Fruit fly (Drosophila melanogaster) whole organism, prepupa: ENCODE measurements around the gene Top3beta.
A peak's percentile ranks its signal among the peaks of the same experiment; 100 is the strongest.

Experiments used
- Blimp-1 ChIP-seq: fragments of 200-800 bp; sonication (Bioruptor generic); optimal IDR thresholded peaks from 3 replicates; lab custom pipeline; 2017; ENCODE audit warnings: missing biosample characterization, missing genetic modification characterization, mild to moderate bottlenecking, moderate library complexity, missing genetic modification reagents
- CG10631 ChIP-seq: fragments of 200-800 bp; sonication (Bioruptor generic); optimal IDR thresholded peaks from 2 replicates; lab custom pipeline; 2016; ENCODE audit warnings: missing biosample characterization, missing genetic modification characterization
- CG11762 ChIP-seq: fragments of 200-800 bp; sonication (Bioruptor generic); optimal IDR thresholded peaks from 3 replicates; lab custom pipeline; 2016; ENCODE audit warnings: missing biosample characterization, missing genetic modification characterization; ENCODE audit not compliant: insufficient read depth
- CG11902 ChIP-seq: fragments of 200-800 bp; sonication (Bioruptor generic); optimal IDR thresholded peaks from 3 replicates; lab custom pipeline; 2016; ENCODE audit warnings: missing biosample characterization, missing genetic modification characterization
- CG1621 ChIP-seq: fragments of 200-800 bp; sonication (Bioruptor generic); optimal IDR thresholded peaks from 3 replicates; lab custom pipeline; 2018; ENCODE audit warnings: missing biosample characterization, mild to moderate bottlenecking, missing genetic modification characterization
- CG16779 ChIP-seq: fragments of 200-800 bp; sonication (Bioruptor generic); optimal IDR thresholded peaks from 3 replicates; lab custom pipeline; 2017; ENCODE audit warnings: missing biosample characterization, mild to moderate bottlenecking, missing genetic modification characterization
- CG3032 ChIP-seq: fragments of 200-800 bp; optimal IDR thresholded peaks from 2 replicates; lab custom pipeline; 2019; ENCODE audit warnings: missing biosample characterization, mild to moderate bottlenecking, missing genetic modification characterization, moderate library complexity
- CG31627 ChIP-seq: fragments of 200-800 bp; sonication (Bioruptor generic); optimal IDR thresholded peaks from 3 replicates; lab custom pipeline; 2016; ENCODE audit warnings: missing biosample characterization, missing genetic modification characterization
- CG34406 ChIP-seq: fragments of 200-800 bp; sonication (Bioruptor generic); optimal IDR thresholded peaks from 3 replicates; lab custom pipeline; 2016; ENCODE audit warnings: missing biosample characterization, missing genetic modification characterization
- CG4318 ChIP-seq: fragments of 200-800 bp; sonication (Bioruptor generic); optimal IDR thresholded peaks from 3 replicates; lab custom pipeline; 2017; ENCODE audit warnings: missing biosample characterization, mild to moderate bottlenecking, missing genetic modification characterization
- CG6163 ChIP-seq: fragments of 200-800 bp; sonication (Bioruptor generic); IDR thresholded peaks from 3 replicates; pipeline ENCODE4 v1.3.6; 2022; ENCODE audit warnings: missing biosample characterization, missing genetic modification characterization
- CG6276 ChIP-seq: fragments of 200-800 bp; sonication (Bioruptor generic); optimal IDR thresholded peaks from 2 replicates; lab custom pipeline; 2017; ENCODE audit warnings: missing biosample characterization, mild to moderate bottlenecking, missing genetic modification characterization
- CG6854 ChIP-seq: fragments of 200-800 bp; sonication (Bioruptor generic); optimal IDR thresholded peaks from 2 replicates; lab custom pipeline; 2017; ENCODE audit warnings: missing biosample characterization, mild to moderate bottlenecking, missing genetic modification characterization
- CG7368 ChIP-seq: fragments of 200-800 bp; sonication (Bioruptor generic); optimal IDR thresholded peaks from 3 replicates; lab custom pipeline; 2016; ENCODE audit warnings: missing biosample characterization, missing genetic modification characterization
- CG8119 ChIP-seq: fragments of 200-800 bp; sonication (Bioruptor generic); IDR thresholded peaks from 3 replicates; pipeline ENCODE4 v1.3.6; 2022; ENCODE audit warnings: missing biosample characterization, missing genetic modification characterization
- CG9139 ChIP-seq: fragments of 200-800 bp; sonication (Bioruptor generic); optimal IDR thresholded peaks from 3 replicates; lab custom pipeline; 2017; ENCODE audit warnings: missing biosample characterization, mild to moderate bottlenecking, missing genetic modification characterization
- Eip75B ChIP-seq: fragments of 200-800 bp; sonication (Bioruptor generic); optimal IDR thresholded peaks from 3 replicates; lab custom pipeline; 2016; ENCODE audit warnings: missing biosample characterization, missing genetic modification characterization
- Eip78C ChIP-seq: fragments of 200-800 bp; sonication (Bioruptor generic); peaks from one replicate; lab custom pipeline; 2016; ENCODE audit warnings: missing biosample characterization, missing genetic modification characterization
- Eip93F ChIP-seq: fragments of 200-800 bp; sonication (Bioruptor generic); optimal IDR thresholded peaks from 2 replicates; lab custom pipeline; 2016; ENCODE audit warnings: missing biosample characterization, mild to moderate bottlenecking, missing genetic modification characterization
- Ets96B ChIP-seq: fragments of 200-800 bp; optimal IDR thresholded peaks from 2 replicates; lab custom pipeline; 2019; ENCODE audit warnings: missing biosample characterization, mild to moderate bottlenecking, missing genetic modification characterization, moderate library complexity
- Gug ChIP-seq: fragments of 200-800 bp; sonication (Bioruptor generic); IDR thresholded peaks from 2 replicates; pipeline ENCODE4 v1.3.6; 2022; ENCODE audit warnings: missing biosample characterization, missing genetic modification characterization
- Hr38 ChIP-seq: sonication (Bioruptor generic); optimal IDR thresholded peaks from 2 replicates; lab custom pipeline; 2016; ENCODE audit warnings: missing biosample characterization, missing genetic modification characterization
- Hr39 ChIP-seq: fragments of 200-800 bp; sonication (Bioruptor generic); optimal IDR thresholded peaks from 2 replicates; lab custom pipeline; 2016; ENCODE audit warnings: missing biosample characterization, missing genetic modification characterization
- Hr4 ChIP-seq: fragments of 200-800 bp; sonication (Bioruptor generic); optimal IDR thresholded peaks from 3 replicates; lab custom pipeline; 2016; ENCODE audit warnings: missing biosample characterization, missing genetic modification characterization
- Lpt ChIP-seq: fragments of 200-800 bp; sonication (Bioruptor generic); optimal IDR thresholded peaks from 3 replicates; lab custom pipeline; 2016; ENCODE audit warnings: missing biosample characterization, missing genetic modification characterization
- Met ChIP-seq: fragments of 200-800 bp; sonication (Bioruptor generic); optimal IDR thresholded peaks from 3 replicates; lab custom pipeline; 2016; ENCODE audit warnings: missing biosample characterization, missing genetic modification characterization
- OdsH ChIP-seq: fragments of 200-800 bp; sonication (Bioruptor generic); optimal IDR thresholded peaks from 3 replicates; lab custom pipeline; 2016; ENCODE audit warnings: missing biosample characterization, missing genetic modification characterization
- Smox ChIP-seq: fragments of 200-800 bp; sonication (Bioruptor generic); optimal IDR thresholded peaks from 3 replicates; lab custom pipeline; 2016; ENCODE audit warnings: missing biosample characterization, missing genetic modification characterization
- Sox102F ChIP-seq: fragments of 200-800 bp; sonication (Bioruptor generic); optimal IDR thresholded peaks from 2 replicates; lab custom pipeline; 2016; ENCODE audit warnings: missing biosample characterization, mild to moderate bottlenecking, missing genetic modification characterization
- Sox14 ChIP-seq: fragments of 200-800 bp; sonication (Bioruptor generic); optimal IDR thresholded peaks from 3 replicates; lab custom pipeline; 2016; ENCODE audit warnings: missing biosample characterization, missing genetic modification characterization
- Sox15 ChIP-seq: fragments of 200-800 bp; sonication (Bioruptor generic); optimal IDR thresholded peaks from 3 replicates; lab custom pipeline; 2016; ENCODE audit warnings: missing biosample characterization, missing genetic modification characterization
- achi ChIP-seq: fragments of 200-800 bp; sonication (Bioruptor generic); optimal IDR thresholded peaks from 3 replicates; lab custom pipeline; 2016; ENCODE audit warnings: missing biosample characterization, missing genetic modification characterization
- cyc ChIP-seq: fragments of 200-800 bp; sonication (Bioruptor generic); optimal IDR thresholded peaks from 3 replicates; lab custom pipeline; 2016; ENCODE audit warnings: missing biosample characterization, missing genetic modification characterization
- dac ChIP-seq: fragments of 200-800 bp; sonication (Bioruptor generic); optimal IDR thresholded peaks from 2 replicates; lab custom pipeline; 2017; ENCODE audit warnings: missing biosample characterization, mild to moderate bottlenecking, missing genetic modification characterization
- dsx ChIP-seq: fragments of 200-800 bp; optimal IDR thresholded peaks from 3 replicates; lab custom pipeline; 2019; ENCODE audit warnings: missing biosample characterization, mild to moderate bottlenecking, missing genetic modification characterization, moderate library complexity; ENCODE audit not compliant: poor library complexity, severe bottlenecking
- fd59A ChIP-seq: fragments of 200-800 bp; sonication (Bioruptor generic); optimal IDR thresholded peaks from 2 replicates; lab custom pipeline; 2017; ENCODE audit warnings: missing biosample characterization, mild to moderate bottlenecking, missing genetic modification characterization, missing genetic modification reagents
- fd85E ChIP-seq: fragments of 200-800 bp; sonication (Bioruptor generic); optimal IDR thresholded peaks from 3 replicates; lab custom pipeline; 2016; ENCODE audit warnings: missing biosample characterization, missing genetic modification characterization
- fkh ChIP-seq: fragments of 200-800 bp; sonication (Bioruptor generic); optimal IDR thresholded peaks from 3 replicates; lab custom pipeline; 2017; ENCODE audit warnings: missing biosample characterization, mild to moderate bottlenecking, missing genetic modification characterization, moderate library complexity
- net ChIP-seq: fragments of 200-800 bp; sonication (Bioruptor generic); optimal IDR thresholded peaks from 3 replicates; lab custom pipeline; 2016; ENCODE audit warnings: missing biosample characterization, missing genetic modification characterization
- pdm3 ChIP-seq: fragments of 200-800 bp; sonication (Bioruptor generic); optimal IDR thresholded peaks from 3 replicates; lab custom pipeline; 2016; ENCODE audit warnings: missing biosample characterization, missing genetic modification characterization
- spab ChIP-seq: fragments of 200-800 bp; sonication (Bioruptor generic); optimal IDR thresholded peaks from 2 replicates; lab custom pipeline; 2017; ENCODE audit warnings: missing biosample characterization, mild to moderate bottlenecking, missing genetic modification characterization, missing genetic modification reagents
- ss ChIP-seq, 2 experiments: fragments of 200-800 bp; sonication (Bioruptor generic); optimal IDR thresholded peaks; 2 replicates in 1 of 2; 3 replicates in 1 of 2; lab custom pipeline; 2017 to 2018; ENCODE audit warnings: mild to moderate bottlenecking in 2 of 2, missing biosample characterization in 2 of 2, missing genetic modification characterization in 2 of 2, moderate library complexity in 1 of 2
- svp ChIP-seq: fragments of 200-800 bp; sonication (Bioruptor generic); peaks from one replicate; lab custom pipeline; 2016; ENCODE audit warnings: missing biosample characterization, missing genetic modification characterization
- topi ChIP-seq: fragments of 200-800 bp; sonication (Bioruptor generic); optimal IDR thresholded peaks from 3 replicates; lab custom pipeline; 2016; ENCODE audit warnings: missing biosample characterization, missing genetic modification characterization

Gene Top3beta

DNA sequence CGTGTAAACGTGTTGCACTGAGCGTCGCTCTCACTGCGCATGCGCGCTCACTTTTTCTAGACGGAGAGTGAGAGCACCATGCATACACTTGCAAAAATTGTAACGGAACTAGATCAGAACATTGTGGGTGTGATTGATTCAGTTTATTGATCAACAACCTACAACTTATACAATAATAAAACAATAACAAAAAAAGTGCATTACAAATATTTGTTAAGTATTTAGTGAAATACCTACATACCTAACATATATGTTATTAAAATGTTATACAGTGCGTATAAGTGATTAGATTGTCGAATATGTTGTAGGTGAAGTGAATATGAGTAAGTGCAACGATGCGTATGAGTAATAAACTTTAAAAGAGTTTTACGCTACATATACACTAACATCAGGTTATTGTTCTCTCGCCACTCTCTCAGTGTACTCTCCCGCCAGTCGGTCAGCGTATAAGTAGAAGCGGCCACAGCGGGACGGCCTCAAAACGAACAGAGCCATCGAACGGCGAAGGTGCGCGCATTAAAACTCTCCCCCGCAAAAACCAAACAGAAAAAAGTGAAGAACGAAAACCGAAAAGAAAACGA lies 42.7 kb upstream of the Top3beta start, which contains the start of gene CG42240 (continued):
- TF ChIP-seq Ets96B (tag; lab: Kevin White, UChicago), result peak; percentile 92
- peak; percentile 94 for TF ChIP-seq Smox (GFP tag; lab: Kevin White, UChicago)
- peak; percentile 96 for TF ChIP-seq net (GFP tag; lab: Kevin White, UChicago)
- peak; percentile 82 for TF ChIP-seq CG11902 (GFP tag; lab: Kevin White, UChicago)
- TF ChIP-seq CG16779 (tag; lab: Kevin White, UChicago), result peak; percentile 92
- TF ChIP-seq Lpt (GFP tag; lab: Kevin White, UChicago), result peak; percentile 94
- peak; percentile 74 for TF ChIP-seq fd85E (GFP tag; lab: Kevin White, UChicago)
- TF ChIP-seq Sox102F (GFP tag; lab: Kevin White, UChicago), result peak; percentile 95
- peak; percentile 88 for TF ChIP-seq CG1621 (tag; lab: Kevin White, UChicago)
- TF ChIP-seq Hr38 (GFP tag; lab: Kevin White, UChicago), result no peak
- TF ChIP-seq dsx (GFP tag; lab: Kevin White, UChicago), result peak; percentile 91
- TF ChIP-seq CG4318 (GFP tag; lab: Kevin White, UChicago), result peak; percentile 95
- TF ChIP-seq fkh, result peak; percentile 5
- TF ChIP-seq OdsH (GFP tag; lab: Kevin White, UChicago), result peak; percentile 94
- TF ChIP-seq CG11762 (GFP tag; lab: Kevin White, UChicago), result peak; percentile 91
- TF ChIP-seq cyc (GFP tag; lab: Kevin White, UChicago), result peak; percentile 88
- TF ChIP-seq CG31627 (GFP tag; lab: Kevin White, UChicago), result peak; percentile 88
- TF ChIP-seq Sox14 (GFP tag; lab: Kevin White, UChicago), result peak; percentile 93
- peak; percentile 97 for TF ChIP-seq CG6276 (GFP tag; lab: Kevin White, UChicago)

- TF ChIP-seq CG6854 (GFP tag; lab: Kevin White, UChicago), result no peak
- TF ChIP-seq CG11762 (GFP tag; lab: Kevin White, UChicago), result no peak
- TF ChIP-seq CG31627 (GFP tag; lab: Kevin White, UChicago), result peak; percentile 23
- TF ChIP-seq Sox102F (GFP tag; lab: Kevin White, UChicago), result no peak
- peak; percentile 25 for TF ChIP-seq Hr39 (GFP tag; lab: Kevin White, UChicago)
- TF ChIP-seq Gug (GFP tag; lab: Robert Waterston, UW), result peak; percentile 42
- TF ChIP-seq fd59A (GFP tag; lab: Kevin White, UChicago), result peak; percentile 15
- peak; percentile 54; the same call in 2 of the 3 replicates for TF ChIP-seq CG8119 (GFP tag; lab: Robert Waterston, UW)
- peak; percentile 20 for TF ChIP-seq achi (GFP tag; lab: Kevin White, UChicago)
- TF ChIP-seq CG16779 (tag; lab: Kevin White, UChicago), result no peak
- peak; percentile 27 for TF ChIP-seq topi (GFP tag; lab: Kevin White, UChicago)
- TF ChIP-seq pdm3, result peak; percentile 50
- no peak for TF ChIP-seq Sox15 (GFP tag; lab: Kevin White, UChicago)
- peak; percentile 44 for TF ChIP-seq CG1621 (tag; lab: Kevin White, UChicago)
- TF ChIP-seq svp (GFP tag; lab: Kevin White, UChicago), result peak; percentile 73
- peak; percentile 21 for TF ChIP-seq Smox (GFP tag; lab: Kevin White, UChicago)
- peak; percentile 30 for TF ChIP-seq Sox14 (GFP tag; lab: Kevin White, UChicago)
- no peak for TF ChIP-seq fkh
- peak; percentile 72 for TF ChIP-seq CG6163
- TF ChIP-seq Eip78C, result peak; percentile 85
- peak; percentile 48 for TF ChIP-seq dsx (GFP tag; lab: Kevin White, UChicago)
- TF ChIP-seq Eip75B (GFP tag; lab: Kevin White, UChicago), result peak; percentile 21
- TF ChIP-seq CG7368 (GFP tag; lab: Kevin White, UChicago), result peak; percentile 13
- TF ChIP-seq Blimp-1 (GFP tag; lab: Kevin White, UChicago), result no peak
- peak; percentile 36 for TF ChIP-seq Met
- TF ChIP-seq CG6276 (GFP tag; lab: Kevin White, UChicago), result peak; percentile 32
- TF ChIP-seq CG34406 (GFP tag; lab: Kevin White, UChicago), result peak; percentile 23
- TF ChIP-seq spab (GFP tag; lab: Kevin White, UChicago), result peak; percentile 37
- TF ChIP-seq CG9139 (GFP tag; lab: Kevin White, UChicago), result peak; percentile 12
- peak; percentile 55 for TF ChIP-seq OdsH (GFP tag; lab: Kevin White, UChicago)
- peak; percentile 26 for TF ChIP-seq net (GFP tag; lab: Kevin White, UChicago)
- no peak for TF ChIP-seq CG11902 (GFP tag; lab: Kevin White, UChicago)
- TF ChIP-seq CG10631, result peak; percentile 42
- peak; percentile 31 to 60 for TF ChIP-seq ss (GFP tag; optimal IDR thresholded peaks at IDR 0.05; lab: Kevin White, UChicago)
- peak; percentile 42 for TF ChIP-seq CG3032 (tag; lab: Kevin White, UChicago)
- TF ChIP-seq cyc (GFP tag; lab: Kevin White, UChicago), result peak; percentile 32
- TF ChIP-seq dac (GFP tag; lab: Kevin White, UChicago), result no peak
- TF ChIP-seq Hr4 (GFP tag; lab: Kevin White, UChicago), result peak; percentile 33
- no peak for TF ChIP-seq fd85E (GFP tag; lab: Kevin White, UChicago)
- no peak for TF ChIP-seq Eip93F (GFP tag; lab: Kevin White, UChicago)
- peak; percentile 11 for TF ChIP-seq CG4318 (GFP tag; lab: Kevin White, UChicago)
Observed at dm6 chrX:6316858-6317474, 29.2 kb upstream of the Top3beta start.
